Worm (Caenorhabditis elegans): Measurements from ENCODE around the gene pik-1.

Gene pik-1

DNA sequence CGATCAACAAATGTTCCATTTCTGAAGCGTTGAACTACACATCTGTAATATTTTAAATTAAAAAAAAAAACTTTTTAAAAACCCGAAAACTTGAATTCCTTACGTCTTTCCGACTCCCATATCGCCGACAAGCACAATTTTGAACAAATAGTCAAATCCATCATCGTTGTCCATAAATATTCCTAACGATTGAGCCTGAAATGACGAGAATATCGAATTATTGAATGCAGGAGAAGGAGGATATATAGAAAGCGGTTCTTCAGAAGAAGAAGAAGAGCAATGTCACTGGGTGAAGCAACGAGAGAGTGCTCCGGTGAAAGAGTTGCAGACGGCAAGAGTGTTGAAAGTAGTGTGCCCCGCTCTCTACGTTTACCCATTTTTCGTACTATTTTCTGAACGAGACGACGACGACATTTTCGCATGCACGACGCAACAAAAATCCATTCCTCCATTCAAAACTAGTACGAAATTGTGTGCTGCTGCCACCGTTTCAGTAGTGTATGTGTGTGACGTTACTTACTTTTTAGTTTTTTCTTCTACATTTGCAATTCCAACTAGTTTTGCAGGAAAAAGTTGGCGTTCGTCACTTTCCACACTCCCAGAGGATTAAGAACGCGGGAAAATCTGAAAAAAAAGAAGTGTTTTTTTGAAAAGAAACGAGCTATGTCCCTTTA lies 31.9 kb upstream of the pik-1 start, which contains the start of gene rab-19:
TSS of gene rab-19 (minus strand) at position 624 of the 674 bp plus-strand sequence.
- TF ChIP-seq F13C5.2 (tag; optimal IDR thresholded peaks at IDR 0.05), result peak; percentile 17
- TF ChIP-seq flt-1 (GFP tag; IDR thresholded peaks at IDR 0.05), result no peak

DNA sequence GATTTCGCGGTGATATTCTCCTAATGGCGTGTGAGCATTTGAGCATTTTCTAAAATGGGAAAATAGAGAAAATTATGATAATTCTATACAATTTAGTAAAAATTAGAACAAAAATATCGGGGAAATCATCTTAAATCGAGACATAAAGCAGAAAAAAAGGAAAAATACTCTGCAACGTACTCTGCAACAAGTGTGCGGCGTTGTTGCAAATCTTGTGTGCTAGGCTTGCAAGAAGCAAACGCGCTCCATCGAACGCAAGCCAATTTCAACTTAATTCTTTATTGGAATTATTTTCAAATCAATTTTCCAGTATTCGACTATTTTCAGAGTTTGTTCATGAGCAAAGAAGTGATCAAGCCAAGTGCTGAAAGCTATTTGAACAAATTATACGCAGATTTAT lies 29.8 kb upstream of the pik-1 start, which contains the start of the genes Y62E10A.20, Y62E10A.23 and mdt-9:
TSS of gene Y62E10A.20 (minus strand) at position 49 of the 400 bp plus-strand sequence.
TSS of gene Y62E10A.23 (plus strand) at position 282 of the 400 bp plus-strand sequence.
TSS of gene mdt-9 (plus strand) at position 338 of the 400 bp plus-strand sequence.
- peak; percentile 88 for TF ChIP-seq F13C5.2 (tag; optimal IDR thresholded peaks at IDR 0.05)
- peak; percentile 60 for TF ChIP-seq ceh-13 (GFP tag; optimal IDR thresholded peaks at IDR 0.05)
- TF ChIP-seq B0310.2 (tag; optimal IDR thresholded peaks at IDR 0.05), result no peak
- TF ChIP-seq tbx-37 (GFP tag; conservative IDR thresholded peaks at IDR 0.05), result peak; percentile 58; the same call in 1 of the 2 replicates
- TF ChIP-seq aly-1 (tag; optimal IDR thresholded peaks at IDR 0.05), result peak; percentile 53
- TF ChIP-seq hmbx-1 (tag; optimal IDR thresholded peaks at IDR 0.05), result peak; percentile 48
- TF ChIP-seq flt-1 (GFP tag; IDR thresholded peaks at IDR 0.05), result peak; percentile 61
- TF ChIP-seq sea-1 (GFP tag; conservative IDR thresholded peaks at IDR 0.05), result peak; percentile 77
- TF ChIP-seq ets-7 (tag; optimal IDR thresholded peaks at IDR 0.05), result peak; percentile 26
- peak; percentile 19 for TF ChIP-seq hmg-4 (GFP tag; optimal IDR thresholded peaks at IDR 0.05)
- peak; percentile 65 for TF ChIP-seq ceh-36 (tag; optimal IDR thresholded peaks at IDR 0.05)
- peak; percentile 67; the same call in 1 of the 2 replicates for TF ChIP-seq scrt-1 (GFP tag; IDR thresholded peaks at IDR 0.05)
- TF ChIP-seq pes-1 (GFP tag; IDR thresholded peaks at IDR 0.05), result peak; percentile 69
- peak; percentile 23 for TF ChIP-seq hnd-1 (tag; optimal IDR thresholded peaks at IDR 0.05)
- no peak for TF ChIP-seq tra-4 (tag; optimal IDR thresholded peaks at IDR 0.05)
- no peak for TF ChIP-seq ama-1 (optimal IDR thresholded peaks at IDR 0.05)
- peak; percentile 58; the same call in 1 of the 2 replicates for TF ChIP-seq tbx-11 (GFP tag; IDR thresholded peaks at IDR 0.05)

DNA sequence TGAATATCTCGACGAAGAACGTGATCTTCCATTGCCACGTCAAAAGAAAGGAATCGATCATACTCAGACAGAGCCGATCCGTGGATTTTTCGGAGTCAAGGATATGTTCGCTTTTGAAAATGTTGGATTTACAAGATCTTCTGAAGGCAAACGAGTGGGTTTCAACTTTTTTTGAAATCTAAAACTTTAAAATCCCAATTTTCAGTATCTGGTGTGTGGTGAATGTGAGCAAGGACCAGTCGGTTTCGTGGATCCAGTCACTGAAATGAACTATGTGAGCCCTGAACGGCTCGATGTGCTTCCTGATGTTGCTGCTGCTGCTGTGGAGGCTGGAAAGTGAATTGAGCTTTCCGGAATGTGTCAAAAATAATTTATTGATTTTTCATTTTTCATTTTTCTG lies 28.9 kb upstream of the pik-1 start, which contains the start of gene lsm-3:
TSS of gene lsm-3 (plus strand) at position 301 of the 400 bp plus-strand sequence.
- TF ChIP-seq scrt-1 (GFP tag; IDR thresholded peaks at IDR 0.05), result no peak
- TF ChIP-seq hmbx-1 (tag; optimal IDR thresholded peaks at IDR 0.05), result no peak
- no peak for TF ChIP-seq aly-1 (tag; optimal IDR thresholded peaks at IDR 0.05)
- TF ChIP-seq hmg-4 (GFP tag; optimal IDR thresholded peaks at IDR 0.05), result no peak
- no peak for TF ChIP-seq ets-7 (tag; optimal IDR thresholded peaks at IDR 0.05)
- TF ChIP-seq tra-4 (tag; optimal IDR thresholded peaks at IDR 0.05), result no peak
- TF ChIP-seq flt-1 (GFP tag; IDR thresholded peaks at IDR 0.05), result no peak
- no peak for TF ChIP-seq tbx-11 (GFP tag; IDR thresholded peaks at IDR 0.05)
- TF ChIP-seq sea-1 (GFP tag; conservative IDR thresholded peaks at IDR 0.05), result no peak
- TF ChIP-seq ceh-13 (GFP tag; optimal IDR thresholded peaks at IDR 0.05), result no peak
- TF ChIP-seq F13C5.2 (tag; optimal IDR thresholded peaks at IDR 0.05), result no peak
- TF ChIP-seq ceh-36 (tag; optimal IDR thresholded peaks at IDR 0.05), result no peak

DNA sequence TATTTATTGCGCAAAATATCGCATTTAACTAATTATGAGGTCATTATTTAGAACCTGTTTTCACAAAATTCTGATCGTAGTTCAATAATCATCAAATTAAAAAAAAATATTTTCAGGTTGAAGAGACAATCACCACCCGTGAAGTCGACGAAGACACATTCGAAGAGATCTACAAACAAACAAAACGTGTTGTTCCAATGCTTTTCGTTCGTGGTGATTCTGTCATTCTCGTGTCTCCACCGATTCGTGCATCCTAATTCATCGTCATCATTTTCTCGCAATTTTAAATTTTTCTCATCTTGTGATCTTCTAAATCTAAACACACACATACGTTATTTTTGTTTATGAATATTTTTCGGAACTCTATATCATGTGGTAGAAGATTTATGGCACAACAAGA lies 27.1 kb upstream of the pik-1 start:
- TF ChIP-seq aly-1 (tag; optimal IDR thresholded peaks at IDR 0.05) (no peak), hmbx-1 (tag; optimal IDR thresholded peaks at IDR 0.05) (no peak), ceh-36 (tag; optimal IDR thresholded peaks at IDR 0.05) (no peak), F13C5.2 (tag; optimal IDR thresholded peaks at IDR 0.05) (no peak), tbx-11 (GFP tag; IDR thresholded peaks at IDR 0.05) (no peak), tra-4 (tag; optimal IDR thresholded peaks at IDR 0.05) (no peak), scrt-1 (GFP tag; IDR thresholded peaks at IDR 0.05) (no peak), tbx-37 (GFP tag; conservative IDR thresholded peaks at IDR 0.05) (no peak), pes-1 (GFP tag; IDR thresholded peaks at IDR 0.05) (no peak), hnd-1 (tag; optimal IDR thresholded peaks at IDR 0.05) (no peak), ama-1 (optimal IDR thresholded peaks at IDR 0.05) (no peak), ets-7 (tag; optimal IDR thresholded peaks at IDR 0.05) (no peak), hmg-4 (GFP tag; optimal IDR thresholded peaks at IDR 0.05) (no peak), sea-1 (GFP tag; conservative IDR thresholded peaks at IDR 0.05) (no peak), ceh-13 (GFP tag; optimal IDR thresholded peaks at IDR 0.05) (no peak), B0310.2 (tag; optimal IDR thresholded peaks at IDR 0.05) (no peak), flt-1 (GFP tag; IDR thresholded peaks at IDR 0.05) (no peak)

DNA sequence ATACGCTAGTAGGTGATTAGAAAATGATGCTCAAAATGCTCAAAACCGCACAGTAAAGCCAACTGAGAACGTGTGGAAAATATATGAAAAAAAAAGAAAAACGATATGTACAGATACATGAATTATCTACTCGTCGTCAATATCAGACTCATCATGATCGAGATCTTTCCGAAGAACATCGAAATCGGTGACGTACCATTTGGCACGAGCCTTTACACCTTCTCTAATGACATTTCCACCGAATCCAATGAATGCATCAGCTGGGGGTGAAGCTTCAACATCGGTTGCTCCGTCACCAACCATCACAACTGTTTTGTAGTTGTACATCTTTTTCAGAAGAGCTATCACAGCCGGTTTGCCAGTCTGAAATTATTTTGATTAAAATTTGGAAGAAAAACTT lies 26.6 kb upstream of the pik-1 start:
- no peak for TF ChIP-seq pes-1 (GFP tag; IDR thresholded peaks at IDR 0.05)
- TF ChIP-seq hmg-4 (GFP tag; optimal IDR thresholded peaks at IDR 0.05), result no peak
- no peak for TF ChIP-seq aly-1 (tag; optimal IDR thresholded peaks at IDR 0.05)
- no peak for TF ChIP-seq B0310.2 (tag; optimal IDR thresholded peaks at IDR 0.05)
- TF ChIP-seq tra-4 (tag; optimal IDR thresholded peaks at IDR 0.05), result no peak
- TF ChIP-seq F13C5.2 (tag; optimal IDR thresholded peaks at IDR 0.05), result no peak
- no peak for TF ChIP-seq scrt-1 (GFP tag; IDR thresholded peaks at IDR 0.05)
- no peak for TF ChIP-seq ets-7 (tag; optimal IDR thresholded peaks at IDR 0.05)
- TF ChIP-seq flt-1 (GFP tag; IDR thresholded peaks at IDR 0.05), result no peak
- TF ChIP-seq ama-1 (optimal IDR thresholded peaks at IDR 0.05), result no peak
- TF ChIP-seq hnd-1 (tag; optimal IDR thresholded peaks at IDR 0.05), result no peak

DNA sequence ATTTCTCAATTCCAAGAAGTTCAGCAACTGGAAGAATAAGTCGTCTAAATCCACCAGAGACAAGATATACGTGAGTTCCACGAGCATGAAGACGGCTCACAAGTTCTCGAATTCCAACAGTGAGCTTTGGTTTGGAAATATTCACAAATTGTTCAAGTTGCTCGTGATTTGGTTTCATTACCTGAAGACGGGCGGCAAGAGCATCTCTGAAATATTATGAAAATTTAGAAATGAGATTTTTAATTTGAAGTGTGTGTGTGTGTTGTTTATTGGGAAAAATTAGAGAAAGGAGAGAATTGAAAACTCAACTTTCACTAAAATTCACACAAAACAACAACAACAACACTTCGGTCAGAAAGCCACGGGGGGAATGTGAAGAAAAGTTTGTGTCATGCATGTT lies 25.1 kb upstream of the pik-1 start:
- TF ChIP-seq flt-1 (GFP tag; IDR thresholded peaks at IDR 0.05) (no peak), ceh-13 (GFP tag; optimal IDR thresholded peaks at IDR 0.05) (no peak), B0310.2 (tag; optimal IDR thresholded peaks at IDR 0.05) (no peak), tra-4 (tag; optimal IDR thresholded peaks at IDR 0.05) (no peak), F13C5.2 (tag; optimal IDR thresholded peaks at IDR 0.05) (no peak), ets-7 (tag; optimal IDR thresholded peaks at IDR 0.05) (no peak), sea-1 (GFP tag; conservative IDR thresholded peaks at IDR 0.05) (no peak), ama-1 (optimal IDR thresholded peaks at IDR 0.05) (no peak), hmbx-1 (tag; optimal IDR thresholded peaks at IDR 0.05) (no peak), aly-1 (tag; optimal IDR thresholded peaks at IDR 0.05) (no peak), tbx-11 (GFP tag; IDR thresholded peaks at IDR 0.05) (no peak)

DNA sequence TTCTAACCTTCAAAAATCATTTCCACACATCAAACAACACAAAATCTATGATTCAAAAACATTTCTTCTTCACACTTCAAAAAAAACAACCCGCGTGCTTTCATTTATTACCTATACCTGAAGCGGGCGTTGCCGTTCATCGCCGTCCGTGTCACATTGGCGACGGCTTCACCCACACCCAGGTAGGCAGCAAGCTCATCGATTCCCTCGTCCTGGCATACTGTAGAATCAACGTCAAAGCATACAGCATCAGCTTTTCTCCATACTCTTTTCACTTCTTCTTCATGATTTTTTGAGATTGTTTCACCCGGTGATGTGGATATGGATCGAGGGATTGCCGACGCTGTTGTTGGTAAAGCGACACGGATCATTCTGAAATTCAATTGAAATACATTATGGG lies 23.6 kb upstream of the pik-1 start:
- TF ChIP-seq tbx-37 (GFP tag; conservative IDR thresholded peaks at IDR 0.05) (no peak), ceh-13 (GFP tag; optimal IDR thresholded peaks at IDR 0.05) (no peak), hmbx-1 (tag; optimal IDR thresholded peaks at IDR 0.05) (no peak), aly-1 (tag; optimal IDR thresholded peaks at IDR 0.05) (no peak), pes-1 (GFP tag; IDR thresholded peaks at IDR 0.05) (no peak), flt-1 (GFP tag; IDR thresholded peaks at IDR 0.05) (no peak)

All from whole organism, early embryonic.